Worm (Caenorhabditis elegans) whole organism, young adult: Measurements from ENCODE around the gene ZK809.9.

Experiments used
- atf-7 ChIP-seq: sonication (generic microtip); optimal IDR thresholded peaks from 2 replicates; lab custom pipeline; 2017; ENCODE audit warnings: mild to moderate bottlenecking, missing genetic modification characterization, missing compliant biosample characterization
- athp-1 ChIP-seq: sonication (generic microtip); optimal IDR thresholded peaks from 2 replicates; lab custom pipeline; 2017; ENCODE audit warnings: mild to moderate bottlenecking, missing genetic modification characterization, missing compliant biosample characterization
- dox-1 ChIP-seq: fragments of 200-800 bp; sonication (Bioruptor generic); IDR thresholded peaks from 2 replicates; pipeline ENCODE4 v1.3.6; 2022; ENCODE audit warnings: missing genetic modification reagents, missing genetic modification characterization, missing compliant biosample characterization
- him-1 ChIP-seq: sonication (generic microtip); optimal IDR thresholded peaks from 2 replicates; lab custom pipeline; 2016; ENCODE audit warnings: missing genotype, missing genetic modification reagents, missing genetic modification characterization, missing compliant biosample characterization
- hlh-12 ChIP-seq: sonication (generic microtip); optimal IDR thresholded peaks from 2 replicates; lab custom pipeline; 2016; ENCODE audit warnings: missing genetic modification characterization, missing compliant biosample characterization
- hlh-26 ChIP-seq: fragments of 200-800 bp; sonication (Bioruptor generic); conservative IDR thresholded peaks from 2 replicates; pipeline ENCODE4 v1.3.6; 2022; ENCODE audit warnings: missing genetic modification reagents, missing genetic modification characterization, missing compliant biosample characterization
- let-607 ChIP-seq, 2 experiments: fragments of 200-800 bp in 1 of 2; sonication (Bioruptor generic) in 1 of 2; sonication (generic microtip) in 1 of 2; optimal IDR thresholded peaks; 2 replicates each; lab custom pipeline; 2016 to 2018; ENCODE audit warnings: mild to moderate bottlenecking in 2 of 2, missing compliant biosample characterization in 2 of 2, missing genetic modification characterization in 2 of 2, moderate library complexity in 2 of 2, missing genotype in 1 of 2
- nhr-90 ChIP-seq: sonication (generic microtip); optimal IDR thresholded peaks from 2 replicates; lab custom pipeline; 2016; ENCODE audit warnings: missing genotype, mild to moderate bottlenecking, missing genetic modification characterization, missing compliant biosample characterization
- pha-4 ChIP-seq: fragments of 150-350 bp; sonication (generic microtip); optimal IDR thresholded peaks from 2 replicates; lab custom pipeline; 2014; ENCODE audit warnings: missing biosample characterization, missing genetic modification reagents, missing genetic modification characterization
- snpc-1.1 ChIP-seq: sonication (generic microtip); optimal IDR thresholded peaks from 2 replicates; lab custom pipeline; 2017; ENCODE audit warnings: missing genetic modification characterization, mild to moderate bottlenecking, missing compliant biosample characterization, antibody characterized with exemption, moderate library complexity, missing genotype, missing genetic modification reagents; ENCODE audit not compliant: insufficient read depth
- unc-62 ChIP-seq: fragments of 150-350 bp; optimal IDR thresholded peaks from 2 replicates; lab custom pipeline; 2014; ENCODE audit warnings: missing biosample characterization, missing genetic modification reagents, missing genetic modification characterization

- TF ChIP-seq unc-62 (no peak), athp-1 (tag; lab: Kevin White, UChicago) (no peak), hlh-26 (GFP tag; lab: Robert Waterston, UW) (no peak), hlh-12 (tag; lab: Kevin White, UChicago) (no peak), snpc-1.1 (tag; lab: Kevin White, UChicago) (no peak), pha-4 (tag; lab: Kevin White, UChicago) (no peak), atf-7 (tag; lab: Kevin White, UChicago) (no peak), him-1 (tag; lab: Kevin White, UChicago) (no peak), let-607 (tag; optimal IDR thresholded peaks at IDR 0.05; lab: Kevin White, UChicago) (no peak), nhr-90 (tag; lab: Kevin White, UChicago) (no peak), dox-1 (GFP tag; lab: Robert Waterston, UW) (no peak)
Measured at ce11 chrIV:11700100-11700499, 35.0 kb downstream of the ZK809.9 start.
